Fruit fly (Drosophila melanogaster) whole organism, embryonic: ENCODE results near the gene Mks1.

Source experiments
- Ada2b ChIP-seq: fragments of 200-800 bp; sonication (Bioruptor generic); IDR thresholded peaks from 2 replicates; pipeline ENCODE4 v1.3.6; 2022; ENCODE audit warnings: missing biosample characterization, missing genetic modification characterization
- Adf1 ChIP-seq: fragments of 200-800 bp; sonication (Bioruptor generic); IDR thresholded peaks from 2 replicates; pipeline ENCODE4 v1.3.6; 2022; ENCODE audit warnings: missing biosample characterization, missing genetic modification characterization
- Bteb2 ChIP-seq: fragments of 200-800 bp; sonication (Bioruptor generic); optimal IDR thresholded peaks from 2 replicates; lab custom pipeline; 2016; ENCODE audit warnings: missing biosample characterization, missing genetic modification characterization
- CG10147 ChIP-seq: fragments of 200-800 bp; sonication (Bioruptor generic); optimal IDR thresholded peaks from 2 replicates; lab custom pipeline; 2019; ENCODE audit warnings: missing biosample characterization, mild to moderate bottlenecking, missing genetic modification characterization, moderate library complexity
- CG10654 ChIP-seq: fragments of 200-800 bp; sonication (Bioruptor generic); optimal IDR thresholded peaks from 2 replicates; lab custom pipeline; 2016; ENCODE audit warnings: missing biosample characterization, missing genetic modification characterization
- CG11093 ChIP-seq: fragments of 200-800 bp; sonication (Bioruptor generic); IDR thresholded peaks from 3 replicates; pipeline ENCODE4 v1.3.6; 2022; ENCODE audit warnings: missing biosample characterization, missing genetic modification characterization
- CG14667 ChIP-seq: fragments of 200-800 bp; sonication (Bioruptor generic); IDR thresholded peaks from 2 replicates; pipeline ENCODE4 v1.3.6; 2022; ENCODE audit warnings: missing biosample characterization, missing genetic modification characterization
- CG15696 ChIP-seq: fragments of 200-800 bp; sonication (Bioruptor generic); optimal IDR thresholded peaks from 2 replicates; lab custom pipeline; 2019; ENCODE audit warnings: missing biosample characterization, mild to moderate bottlenecking, missing genetic modification characterization, moderate library complexity
- CG2202 ChIP-seq: fragments of 200-800 bp; sonication (Bioruptor generic); optimal IDR thresholded peaks from 2 replicates; lab custom pipeline; 2018; ENCODE audit warnings: missing biosample characterization, mild to moderate bottlenecking, missing genetic modification characterization
- CG31441 ChIP-seq: fragments of 200-800 bp; sonication (Bioruptor generic); IDR thresholded peaks from 2 replicates; pipeline ENCODE4 v1.3.6; 2022; ENCODE audit warnings: missing biosample characterization, missing genetic modification characterization
- CG3163 ChIP-seq: fragments of 200-800 bp; sonication (Bioruptor generic); optimal IDR thresholded peaks from 3 replicates; lab custom pipeline; 2016; ENCODE audit warnings: missing biosample characterization, missing genetic modification characterization
- CG32532 ChIP-seq: fragments of 200-800 bp; sonication (Bioruptor generic); IDR thresholded peaks from 2 replicates; pipeline ENCODE4 v1.3.6; 2022; ENCODE audit warnings: missing biosample characterization, missing genetic modification characterization
- CG6272 ChIP-seq: fragments of 200-800 bp; sonication (Bioruptor generic); IDR thresholded peaks from 2 replicates; pipeline ENCODE4 v1.3.6; 2022; ENCODE audit warnings: missing biosample characterization, missing genetic modification characterization
- CG6654 ChIP-seq: fragments of 200-800 bp; sonication (Bioruptor generic); optimal IDR thresholded peaks from 2 replicates; lab custom pipeline; 2017; ENCODE audit warnings: missing biosample characterization, mild to moderate bottlenecking, missing genetic modification characterization
- CG7357 ChIP-seq: fragments of 200-800 bp; sonication (Bioruptor generic); IDR thresholded peaks from 3 replicates; pipeline ENCODE4 v1.3.6; 2022; ENCODE audit warnings: missing biosample characterization, missing genetic modification characterization
- Fer2 ChIP-seq: fragments of 200-800 bp; sonication (Bioruptor generic); optimal IDR thresholded peaks from 2 replicates; lab custom pipeline; 2018; ENCODE audit warnings: missing biosample characterization, mild to moderate bottlenecking, missing genetic modification characterization, moderate library complexity
- Hr51 ChIP-seq, 2 experiments: fragments of 200-800 bp; sonication (Bioruptor generic); optimal IDR thresholded peaks; 2 replicates in 1 of 2; 3 replicates in 1 of 2; lab custom pipeline; 2016 to 2018; ENCODE audit warnings: missing biosample characterization in 2 of 2, missing genetic modification characterization in 2 of 2, mild to moderate bottlenecking in 1 of 2, moderate library complexity in 1 of 2
- Mad ChIP-seq: fragments of 200-800 bp; sonication (Bioruptor generic); optimal IDR thresholded peaks from 2 replicates; lab custom pipeline; 2016; ENCODE audit warnings: missing biosample characterization, missing genetic modification characterization
- Med ChIP-seq: fragments of 200-800 bp; sonication (Bioruptor generic); peaks from one replicate; lab custom pipeline; 2016; ENCODE audit warnings: missing biosample characterization, missing genetic modification characterization, mild to moderate bottlenecking, inconsistent platforms, moderate library complexity
- Nf-YC ChIP-seq: fragments of 200-800 bp; optimal IDR thresholded peaks from 3 replicates; lab custom pipeline; 2019; ENCODE audit warnings: missing biosample characterization, mild to moderate bottlenecking, missing genetic modification characterization, moderate library complexity
- Opbp ChIP-seq: fragments of 200-800 bp; sonication (Bioruptor generic); IDR thresholded peaks from 3 replicates; pipeline ENCODE4 v1.3.6; 2022; ENCODE audit warnings: missing biosample characterization, missing genetic modification characterization; ENCODE audit not compliant: partially characterized antibody
- Optix ChIP-seq: fragments of 200-800 bp; sonication (Bioruptor generic); IDR thresholded peaks from 3 replicates; pipeline ENCODE4 v1.3.6; 2022; ENCODE audit warnings: missing biosample characterization, missing genetic modification characterization
- Pdp1 ChIP-seq, 2 experiments: fragments of 200-800 bp; sonication (Bioruptor generic); optimal IDR thresholded peaks; 3 replicates each; lab custom pipeline; 2016; ENCODE audit warnings: missing biosample characterization in 2 of 2, missing genetic modification characterization in 2 of 2, mild to moderate bottlenecking in 1 of 2, moderate library complexity in 1 of 2
- Stat92E ChIP-seq, 3 experiments: fragments of >200 bp in 2 of 3; fragments of 200-800 bp in 1 of 3; sonication (Bioruptor generic) in 1 of 3; optimal IDR thresholded peaks; 2 replicates each; lab custom pipeline; 2017 to 2019; ENCODE audit warnings: missing biosample characterization in 3 of 3, missing genetic modification characterization in 3 of 3, mild to moderate bottlenecking in 1 of 3, moderate library complexity in 1 of 3
- aop ChIP-seq: fragments of 200-800 bp; sonication (Bioruptor generic); IDR thresholded peaks from 2 replicates; pipeline ENCODE4 v1.3.6; 2022; ENCODE audit warnings: missing biosample characterization, missing genetic modification characterization
- ato ChIP-seq: fragments of 200-800 bp; sonication (Bioruptor generic); IDR thresholded peaks from 2 replicates; pipeline ENCODE4 v1.3.6; 2022; ENCODE audit warnings: missing biosample characterization, missing genetic modification characterization; ENCODE audit not compliant: partially characterized antibody
- cas ChIP-seq: fragments of 200-800 bp; sonication (Bioruptor generic); IDR thresholded peaks from 2 replicates; pipeline ENCODE4 v1.3.6; 2022; ENCODE audit warnings: missing biosample characterization, missing genetic modification characterization
- crc ChIP-seq: fragments of 200-800 bp; sonication (Bioruptor generic); optimal IDR thresholded peaks from 2 replicates; lab custom pipeline; 2016; ENCODE audit warnings: missing biosample characterization, missing genetic modification characterization
- crol ChIP-seq: fragments of 200-800 bp; sonication (Bioruptor generic); IDR thresholded peaks from 2 replicates; pipeline ENCODE4 v1.3.6; 2022; ENCODE audit warnings: missing biosample characterization, missing genetic modification characterization
- esg ChIP-seq: fragments of 200-800 bp; sonication (Bioruptor generic); conservative IDR thresholded peaks from 2 replicates; pipeline ENCODE4 v1.3.6; 2022; ENCODE audit warnings: missing biosample characterization, missing genetic modification characterization
- gro ChIP-seq: fragments of 200-800 bp; sonication (Bioruptor generic); optimal IDR thresholded peaks from 2 replicates; lab custom pipeline; 2016; ENCODE audit warnings: missing biosample characterization, missing genetic modification characterization
- hb ChIP-seq: fragments of 200-800 bp; sonication (Bioruptor generic); IDR thresholded peaks from 3 replicates; pipeline ENCODE4 v1.3.6; 2022; ENCODE audit warnings: missing biosample characterization, missing genetic modification characterization; ENCODE audit not compliant: partially characterized antibody
- hbn ChIP-seq: fragments of 200-800 bp; sonication (Bioruptor generic); IDR thresholded peaks from 2 replicates; pipeline ENCODE4 v1.3.6; 2022; ENCODE audit warnings: missing biosample characterization, missing genetic modification characterization; ENCODE audit not compliant: partially characterized antibody
- jumu ChIP-seq: fragments of 200-800 bp; sonication (Bioruptor generic); optimal IDR thresholded peaks from 3 replicates; lab custom pipeline; 2016; ENCODE audit warnings: missing biosample characterization, missing genetic modification characterization
- kni ChIP-seq: fragments of 200-800 bp; sonication (Bioruptor generic); optimal IDR thresholded peaks from 3 replicates; lab custom pipeline; 2017; ENCODE audit warnings: mild to moderate bottlenecking, missing biosample characterization, missing genetic modification reagents, missing genetic modification characterization
- lab ChIP-seq: fragments of 200-800 bp; sonication (Bioruptor generic); optimal IDR thresholded peaks from 3 replicates; lab custom pipeline; 2017; ENCODE audit warnings: missing biosample characterization, missing genetic modification characterization, mild to moderate bottlenecking, moderate library complexity, missing genetic modification reagents
- lola ChIP-seq, 3 experiments: fragments of >200 bp in 2 of 3; fragments of 200-800 bp in 1 of 3; sonication (Bioruptor generic) in 1 of 3; optimal IDR thresholded peaks; 2 replicates each; lab custom pipeline; 2017 to 2019; ENCODE audit warnings: missing biosample characterization in 3 of 3, missing genetic modification characterization in 3 of 3, mild to moderate bottlenecking in 1 of 3, moderate library complexity in 1 of 3
- nmo ChIP-seq: fragments of 200-800 bp; sonication (Bioruptor generic); optimal IDR thresholded peaks from 2 replicates; lab custom pipeline; 2018; ENCODE audit warnings: missing biosample characterization, mild to moderate bottlenecking, missing genetic modification characterization, moderate library complexity
- pb ChIP-seq: fragments of 200-800 bp; sonication (Bioruptor generic); optimal IDR thresholded peaks from 3 replicates; lab custom pipeline; 2016; ENCODE audit warnings: missing biosample characterization, missing genetic modification characterization
- run ChIP-seq: fragments of 200-800 bp; sonication (Bioruptor generic); optimal IDR thresholded peaks from 3 replicates; lab custom pipeline; 2018; ENCODE audit warnings: missing biosample characterization, mild to moderate bottlenecking, missing genetic modification characterization
- schlank ChIP-seq: fragments of 200-800 bp; sonication (Bioruptor generic); optimal IDR thresholded peaks from 2 replicates; lab custom pipeline; 2018; ENCODE audit warnings: missing biosample characterization, mild to moderate bottlenecking, missing genetic modification characterization
- sens-2 ChIP-seq: fragments of 200-800 bp; sonication (Bioruptor generic); IDR thresholded peaks from 2 replicates; pipeline ENCODE4 v1.3.6; 2022; ENCODE audit warnings: missing biosample characterization, missing genetic modification characterization
- shn ChIP-seq: fragments of 200-800 bp; sonication (Bioruptor generic); optimal IDR thresholded peaks from 3 replicates; lab custom pipeline; 2016; ENCODE audit warnings: missing biosample characterization, missing genetic modification characterization
- slbo ChIP-seq: fragments of 200-800 bp; sonication (Bioruptor generic); IDR thresholded peaks from 2 replicates; pipeline ENCODE4 v1.3.6; 2022; ENCODE audit warnings: missing biosample characterization, missing genetic modification characterization
- stc ChIP-seq: fragments of 200-800 bp; sonication (Bioruptor generic); IDR thresholded peaks from 2 replicates; pipeline ENCODE4 v1.3.6; 2022; ENCODE audit warnings: missing biosample characterization, missing genetic modification characterization
- stwl ChIP-seq: fragments of 200-800 bp; sonication (Bioruptor generic); optimal IDR thresholded peaks from 3 replicates; lab custom pipeline; 2018; ENCODE audit warnings: missing biosample characterization, mild to moderate bottlenecking, missing genetic modification characterization, moderate library complexity
- tin ChIP-seq: fragments of 200-800 bp; sonication (Bioruptor generic); optimal IDR thresholded peaks from 3 replicates; lab custom pipeline; 2016; ENCODE audit warnings: missing biosample characterization, missing genetic modification characterization
- ttk ChIP-seq: fragments of 200-800 bp; sonication (Bioruptor generic); IDR thresholded peaks from 2 replicates; pipeline ENCODE4 v2.1.2; 2022; ENCODE audit warnings: missing biosample characterization, missing genetic modification characterization
- twi ChIP-seq: fragments of 200-800 bp; optimal IDR thresholded peaks from 2 replicates; lab custom pipeline; 2019; ENCODE audit warnings: missing biosample characterization, mild to moderate bottlenecking, missing genetic modification characterization, moderate library complexity
- zfh1 ChIP-seq: fragments of 200-800 bp; sonication (Bioruptor generic); IDR thresholded peaks from 3 replicates; pipeline ENCODE4 v1.3.6; 2022; ENCODE audit warnings: missing biosample characterization, missing genetic modification characterization
- zfh2 ChIP-seq: fragments of 200-800 bp; sonication (Bioruptor generic); optimal IDR thresholded peaks from 2 replicates; lab custom pipeline; 2016; ENCODE audit warnings: missing biosample characterization, missing genetic modification characterization

Mks1 gene

dm6 chrX:12454358-12454757 lies 42.0 kb downstream of the Mks1 start, which contains the start of gene CG15927 (continued):
- TF ChIP-seq nmo (GFP tag; lab: Kevin White, UChicago) = peak; percentile 82
- no peak for TF ChIP-seq gro (GFP tag; lab: Kevin White, UChicago)
- no peak for TF ChIP-seq Optix (GFP tag; lab: Robert Waterston, UW)
- peak; percentile 48 for TF ChIP-seq CG2202 (tag; lab: Kevin White, UChicago)
- TF ChIP-seq CG10147 = no peak
- no peak for TF ChIP-seq CG11093 (GFP tag; lab: Robert Waterston, UW)
- TF ChIP-seq CG32532 (GFP tag; lab: Robert Waterston, UW) = no peak
- no peak for TF ChIP-seq Fer2
- TF ChIP-seq Bteb2 = no peak
- peak; percentile 60; the same call in 1 of the 2 replicates for TF ChIP-seq sens-2 (GFP tag; lab: Robert Waterston, UW)
- peak; percentile 73 for TF ChIP-seq Med
- no peak for TF ChIP-seq Adf1 (GFP tag; lab: Robert Waterston, UW)
- no peak for TF ChIP-seq CG14667 (GFP tag; lab: Robert Waterston, UW)
- peak; percentile 50 for TF ChIP-seq lab (GFP tag; lab: Kevin White, UChicago)
- no peak for TF ChIP-seq stc
- TF ChIP-seq stwl = no peak
- TF ChIP-seq crol (GFP tag; lab: Robert Waterston, UW) = no peak
- TF ChIP-seq jumu (GFP tag; lab: Kevin White, UChicago) = no peak
- TF ChIP-seq tin (GFP tag; lab: Kevin White, UChicago) = peak; percentile 43
- no peak for TF ChIP-seq hb (GFP tag; lab: Robert Waterston, UW)
- TF ChIP-seq crc (GFP tag; lab: Kevin White, UChicago) = no peak
- peak; percentile 16 for TF ChIP-seq CG6654 (GFP tag; lab: Kevin White, UChicago)
- TF ChIP-seq CG15696 (tag; lab: Kevin White, UChicago) = no peak
- TF ChIP-seq CG3163 (GFP tag; lab: Kevin White, UChicago) = no peak
- TF ChIP-seq Stat92E (GFP tag; optimal IDR thresholded peaks at IDR 0.05; lab: Kevin White, UChicago) = no peak
- TF ChIP-seq Mad = no peak
- no peak for TF ChIP-seq CG6272 (GFP tag; lab: Robert Waterston, UW)
- peak; percentile 69 for TF ChIP-seq Ada2b
- 0 out of 2 replicates have a peak, but pooled peaks have one; percentile 27 for TF ChIP-seq ttk (GFP tag; lab: Robert Waterston, UW)
- peak; percentile 51 for TF ChIP-seq slbo (GFP tag; lab: Robert Waterston, UW)
- no peak for TF ChIP-seq aop (GFP tag; lab: Robert Waterston, UW)
- peak; percentile 46; the same call in 1 of the 2 replicates for TF ChIP-seq CG31441 (GFP tag; lab: Robert Waterston, UW)
- no peak for TF ChIP-seq Nf-YC (tag; lab: Kevin White, UChicago)
- TF ChIP-seq twi (tag; lab: Kevin White, UChicago) = no peak
- peak in 1 of 2 experiments; percentile 58 for TF ChIP-seq Pdp1 (GFP tag; optimal IDR thresholded peaks at IDR 0.05; lab: Kevin White, UChicago)
- TF ChIP-seq run (tag; lab: Kevin White, UChicago) = no peak
- no peak for TF ChIP-seq zfh2 (GFP tag; lab: Kevin White, UChicago)
- TF ChIP-seq zfh1 = peak; percentile 72
- no peak for TF ChIP-seq ato
- no peak for TF ChIP-seq cas
- no peak for TF ChIP-seq CG10654
- no peak for TF ChIP-seq shn
- TF ChIP-seq Hr51 (GFP tag; optimal IDR thresholded peaks at IDR 0.05; lab: Kevin White, UChicago) = peak in 1 of 2 experiments; percentile 55
- TF ChIP-seq pb = no peak
- TF ChIP-seq Opbp (GFP tag; lab: Robert Waterston, UW) = no peak
- no peak for TF ChIP-seq kni (GFP tag; lab: Kevin White, UChicago)
- TF ChIP-seq esg = peak; percentile 54
- TF ChIP-seq CG7357 (GFP tag; lab: Robert Waterston, UW) = no peak
- TF ChIP-seq schlank (tag; lab: Kevin White, UChicago) = no peak
- TF ChIP-seq hbn (GFP tag; lab: Robert Waterston, UW) = no peak
- peak in 1 of 3 experiments; percentile 33 for TF ChIP-seq lola (GFP tag; optimal IDR thresholded peaks at IDR 0.05; lab: Kevin White, UChicago)
